Fruit fly (Drosophila melanogaster): ENCODE measurements around the gene CG8260.

Gene CG8260

DNA sequence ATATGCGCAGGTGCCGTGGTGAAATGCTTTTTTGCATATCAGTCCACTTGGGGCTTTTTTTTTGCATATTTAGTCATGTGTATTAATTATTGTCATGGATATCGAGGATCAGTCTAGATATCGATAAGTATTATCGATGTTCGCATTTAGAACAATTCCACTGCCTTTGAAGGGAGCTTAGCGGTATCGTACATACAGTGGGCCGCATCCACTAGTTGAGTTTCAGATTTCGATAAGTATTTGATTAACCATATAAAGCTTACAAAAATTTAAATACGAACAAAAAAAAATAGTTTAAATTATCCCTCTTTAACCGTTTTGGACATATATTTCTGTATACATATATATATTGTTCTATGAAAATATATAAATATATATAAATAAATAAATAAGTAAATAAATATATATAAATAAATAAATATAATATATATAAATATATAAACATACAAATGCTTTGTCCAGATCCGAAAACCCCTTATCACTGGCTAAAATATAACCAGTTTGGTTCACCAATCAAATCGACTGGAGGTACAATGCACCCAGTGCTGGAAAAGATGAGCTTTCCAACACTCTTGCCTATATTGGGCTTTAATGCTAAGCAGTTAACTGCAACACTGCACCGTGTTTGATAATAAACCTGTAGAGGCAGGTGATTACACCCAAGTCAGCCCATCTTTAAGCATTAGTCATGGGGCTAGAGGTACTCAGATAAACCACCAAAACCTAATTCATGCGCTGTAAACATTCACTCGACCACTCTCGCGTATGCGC, 46.9 kb downstream of the CG8260 start (continued):
- TF ChIP-seq CG1024 (GFP tag; IDR thresholded peaks at IDR 0.05) (0 out of 2 replicates have a peak, but pooled peaks have one; percentile 25), caup (GFP tag; optimal IDR thresholded peaks at IDR 0.05; ENCODE audit: severe bottlenecking) (no peak), bigmax (GFP tag; optimal IDR thresholded peaks at IDR 0.05) (no peak), Rfx (GFP tag; IDR thresholded peaks at IDR 0.05) (peak; percentile 56), Hr51 (GFP tag; optimal IDR thresholded peaks at IDR 0.05) (peak in 1 of 2 experiments; percentile 30), CG8388 (GFP tag; optimal IDR thresholded peaks at IDR 0.05) (peak; percentile 32), amos (GFP tag; IDR thresholded peaks at IDR 0.05; ENCODE audit: partially characterized antibody) (peak; percentile 86; the same call in 1 of the 2 replicates), CG17829 (tag; optimal IDR thresholded peaks at IDR 0.05) (peak; percentile 33), Dbx (GFP tag; IDR thresholded peaks at IDR 0.05) (0 out of 3 replicates have a peak, but pooled peaks have one; percentile 16), exex (tag; optimal IDR thresholded peaks at IDR 0.05) (peak; percentile 27), CG13296 (GFP tag; optimal IDR thresholded peaks at IDR 0.05) (peak; percentile 32), CG42726 (GFP tag; IDR thresholded peaks at IDR 0.05; ENCODE audit: partially characterized antibody) (peak; percentile 32; the same call in 1 of the 2 replicates), knrl (GFP tag; IDR thresholded peaks at IDR 0.05; ENCODE audit: partially characterized antibody) (peak; percentile 71), sna (GFP tag; IDR thresholded peaks at IDR 0.05; ENCODE audit: partially characterized antibody) (peak; percentile 31; the same call in 1 of the 2 replicates), PHDP (tag; optimal IDR thresholded peaks at IDR 0.05) (peak; percentile 7), CG12155 (GFP tag; optimal IDR thresholded peaks at IDR 0.05) (no peak), vvl (GFP tag; IDR thresholded peaks at IDR 0.05) (peak; percentile 18; the same call in 1 of the 2 replicates), grau (tag; optimal IDR thresholded peaks at IDR 0.05) (peak; percentile 37), CG15514 (GFP tag; optimal IDR thresholded peaks at IDR 0.05) (peak; percentile 47), D19A (tag; optimal IDR thresholded peaks at IDR 0.05) (peak; percentile 30), zfh1 (GFP tag; IDR thresholded peaks at IDR 0.05) (0 out of 3 replicates have a peak, but pooled peaks have one; percentile 24), MESR4 (GFP tag; optimal IDR thresholded peaks at IDR 0.05) (peak; percentile 22), H15 (GFP tag; IDR thresholded peaks at IDR 0.05) (no peak), CG4617 (GFP tag; optimal IDR thresholded peaks at IDR 0.05; ENCODE audit: borderline replicate concordance) (peak; percentile 31), CG2116 (GFP tag; optimal IDR thresholded peaks at IDR 0.05) (peak; percentile 36), sd (tag; optimal IDR thresholded peaks at IDR 0.05) (peak; percentile 30), dm (GFP tag; optimal IDR thresholded peaks at IDR 0.05) (no peak), az2 (GFP tag; optimal IDR thresholded peaks at IDR 0.05) (peak; percentile 6), rib (GFP tag; IDR thresholded peaks at IDR 0.05) (no peak), CG13287 (GFP tag; IDR thresholded peaks at IDR 0.05; ENCODE audit: partially characterized antibody) (peak; percentile 81), CG11398 (GFP tag; optimal IDR thresholded peaks at IDR 0.05) (no peak), gro (GFP tag; optimal IDR thresholded peaks at IDR 0.05) (no peak), CG6689 (GFP tag; IDR thresholded peaks at IDR 0.05) (no peak)

DNA sequence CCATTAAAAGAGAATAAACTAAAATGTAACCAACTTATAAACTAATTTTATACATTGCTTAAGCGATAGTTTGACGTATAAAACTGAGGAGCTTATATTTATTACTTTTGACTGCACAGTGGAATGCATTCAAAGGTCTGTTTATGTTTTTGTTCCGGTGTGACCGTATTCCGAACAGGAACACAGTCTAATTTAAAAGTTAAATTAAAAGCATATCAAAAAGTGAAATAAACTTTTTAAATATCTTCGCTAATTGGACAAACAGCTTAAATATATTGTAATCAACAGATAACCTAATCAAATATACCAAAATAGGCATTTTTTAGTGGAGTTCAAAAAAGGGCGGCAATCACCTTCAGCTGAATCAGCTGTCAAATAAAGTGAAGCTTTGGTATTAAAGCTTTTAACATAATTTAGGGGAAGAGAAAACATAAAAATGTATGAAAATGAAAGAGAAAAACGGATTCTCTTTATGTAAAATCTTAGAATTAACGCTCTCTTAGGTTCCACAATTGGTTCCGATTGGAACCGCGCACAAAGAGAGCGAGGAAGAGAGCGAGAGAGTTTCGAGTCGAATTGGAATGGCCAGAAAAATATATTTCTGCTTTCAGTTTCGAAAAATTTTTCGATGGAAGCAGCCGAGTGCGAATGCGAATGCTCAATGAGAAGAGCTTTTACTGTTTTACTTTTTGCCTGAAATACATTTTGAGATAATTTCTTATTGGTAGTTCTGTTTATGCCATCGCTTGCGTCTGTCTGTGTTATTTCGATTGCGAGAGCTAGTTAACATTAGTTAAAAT, 47.8 kb downstream of the CG8260 start, which contains the start of the genes PGRP-LE and sd:
Gene PGRP-LE, minus strand, starts transcription at position 117 of the 800 bp plus-strand sequence.
Gene sd, plus strand, starts transcription at position 607 of the 800 bp plus-strand sequence.
- TF ChIP-seq odd (GFP tag; optimal IDR thresholded peaks at IDR 0.05) (no peak), wor (GFP tag; IDR thresholded peaks at IDR 0.05) (no peak), CG4360 (GFP tag; IDR thresholded peaks at IDR 0.05) (no peak), ac (GFP tag; optimal IDR thresholded peaks at IDR 0.05) (no peak), CG8478 (optimal IDR thresholded peaks at IDR 0.05) (no peak), lbe (GFP tag; optimal IDR thresholded peaks at IDR 0.05) (peak; percentile 79), CG15514 (GFP tag; optimal IDR thresholded peaks at IDR 0.05) (peak; percentile 83), CG2202 (tag; optimal IDR thresholded peaks at IDR 0.05) (no peak), Camta (GFP tag; optimal IDR thresholded peaks at IDR 0.05) (no peak), Deaf1 (tag; optimal IDR thresholded peaks at IDR 0.05) (peak; percentile 64), al (GFP tag; IDR thresholded peaks at IDR 0.05) (no peak), CG9932 (GFP tag; IDR thresholded peaks at IDR 0.05) (no peak), Dp (GFP tag; optimal IDR thresholded peaks at IDR 0.05) (peak; percentile 76), HmgZ (tag; optimal IDR thresholded peaks at IDR 0.05) (no peak), CG7271 (tag; optimal IDR thresholded peaks at IDR 0.05) (no peak), ftz-f1 (GFP tag; optimal IDR thresholded peaks at IDR 0.05) (no peak)
